Fruit fly (Drosophila melanogaster) whole organism, embryonic: Measurements from ENCODE around the gene CCKLR-17D1.

Experiments
- Antp ChIP-seq: fragments of 200-800 bp; sonication (Bioruptor generic); optimal IDR thresholded peaks from 3 replicates; lab custom pipeline; 2016; ENCODE audit warnings: missing biosample characterization, missing genetic modification characterization
- Bteb2 ChIP-seq: fragments of 200-800 bp; sonication (Bioruptor generic); optimal IDR thresholded peaks from 2 replicates; lab custom pipeline; 2016; ENCODE audit warnings: missing biosample characterization, missing genetic modification characterization
- C15 ChIP-seq: fragments of 200-800 bp; sonication (Bioruptor generic); IDR thresholded peaks from 3 replicates; pipeline ENCODE4 v1.3.6; 2022; ENCODE audit warnings: missing biosample characterization, missing genetic modification characterization
- CG10543 ChIP-seq: fragments of 200-800 bp; sonication (Bioruptor generic); optimal IDR thresholded peaks from 3 replicates; lab custom pipeline; 2017; ENCODE audit warnings: missing biosample characterization, mild to moderate bottlenecking, missing genetic modification characterization, moderate library complexity
- CG11560 ChIP-seq: fragments of 200-800 bp; sonication (Bioruptor generic); IDR thresholded peaks from 3 replicates; pipeline ENCODE4 v1.3.6; 2022; ENCODE audit warnings: missing biosample characterization, missing genetic modification characterization
- CG11695 ChIP-seq: fragments of 200-800 bp; sonication (Bioruptor generic); IDR thresholded peaks from 3 replicates; pipeline ENCODE4 v1.3.6; 2022; ENCODE audit warnings: missing biosample characterization, missing genetic modification characterization
- CG11696 ChIP-seq: fragments of 200-800 bp; sonication (Bioruptor generic); IDR thresholded peaks from 2 replicates; pipeline ENCODE4 v1.3.6; 2022; ENCODE audit warnings: missing biosample characterization, missing genetic modification characterization
- CG11723 ChIP-seq: fragments of 200-800 bp; sonication (Bioruptor generic); optimal IDR thresholded peaks from 2 replicates; lab custom pipeline; 2017; ENCODE audit warnings: missing biosample characterization, mild to moderate bottlenecking, missing genetic modification characterization
- CG12155 ChIP-seq: fragments of 200-800 bp; sonication (Bioruptor generic); optimal IDR thresholded peaks from 3 replicates; lab custom pipeline; 2016; ENCODE audit warnings: missing biosample characterization, missing genetic modification characterization
- CG12391 ChIP-seq: fragments of 200-800 bp; sonication (Bioruptor generic); optimal IDR thresholded peaks from 3 replicates; lab custom pipeline; 2018; ENCODE audit warnings: missing biosample characterization, mild to moderate bottlenecking, missing genetic modification characterization, moderate library complexity
- CG13287 ChIP-seq: fragments of 200-800 bp; sonication (Bioruptor generic); IDR thresholded peaks from 2 replicates; pipeline ENCODE4 v1.3.6; 2022; ENCODE audit warnings: missing biosample characterization, missing genetic modification characterization; ENCODE audit not compliant: partially characterized antibody
- CG13775 ChIP-seq: fragments of 200-800 bp; sonication (Bioruptor generic); optimal IDR thresholded peaks from 3 replicates; lab custom pipeline; 2017; ENCODE audit warnings: missing biosample characterization, mild to moderate bottlenecking, missing genetic modification characterization
- CG1603 ChIP-seq: fragments of 200-800 bp; sonication (Bioruptor generic); optimal IDR thresholded peaks from 2 replicates; lab custom pipeline; 2019; ENCODE audit warnings: missing biosample characterization, mild to moderate bottlenecking, missing genetic modification characterization, moderate library complexity
- CG16815 ChIP-seq: fragments of 200-800 bp; sonication (Bioruptor generic); optimal IDR thresholded peaks from 3 replicates; lab custom pipeline; 2017; ENCODE audit warnings: missing biosample characterization, mild to moderate bottlenecking, missing genetic modification characterization
- CG17359 ChIP-seq: fragments of 200-800 bp; sonication (Bioruptor generic); optimal IDR thresholded peaks from 3 replicates; lab custom pipeline; 2018; ENCODE audit warnings: missing biosample characterization, mild to moderate bottlenecking, missing genetic modification characterization, moderate library complexity
- CG18599 ChIP-seq: fragments of 200-800 bp; sonication (Bioruptor generic); optimal IDR thresholded peaks from 3 replicates; lab custom pipeline; 2017; ENCODE audit warnings: missing biosample characterization, missing genetic modification characterization, mild to moderate bottlenecking, moderate library complexity, missing genetic modification reagents
- CG2120 ChIP-seq: fragments of 200-800 bp; sonication (Bioruptor generic); optimal IDR thresholded peaks from 3 replicates; lab custom pipeline; 2016; ENCODE audit warnings: missing biosample characterization, missing genetic modification characterization
- CG3847 ChIP-seq: fragments of 200-800 bp; sonication (Bioruptor generic); IDR thresholded peaks from 2 replicates; pipeline ENCODE4 v1.3.6; 2022; ENCODE audit warnings: missing biosample characterization, missing genetic modification characterization
- CG42726 ChIP-seq: fragments of 200-800 bp; sonication (Bioruptor generic); IDR thresholded peaks from 2 replicates; pipeline ENCODE4 v1.3.6; 2022; ENCODE audit warnings: missing biosample characterization, missing genetic modification characterization; ENCODE audit not compliant: partially characterized antibody
- CG4854 ChIP-seq: fragments of 200-800 bp; sonication (Bioruptor generic); optimal IDR thresholded peaks from 2 replicates; lab custom pipeline; 2016; ENCODE audit warnings: missing biosample characterization, missing genetic modification characterization, inconsistent platforms
- CG7987 ChIP-seq: fragments of 200-800 bp; sonication (Bioruptor generic); optimal IDR thresholded peaks from 2 replicates; lab custom pipeline; 2018; ENCODE audit warnings: missing biosample characterization, mild to moderate bottlenecking, missing genetic modification characterization, moderate library complexity
- CG8478 ChIP-seq: fragments of >200 bp; optimal IDR thresholded peaks from 2 replicates; lab custom pipeline; 2018
- CG8765 ChIP-seq: fragments of 200-800 bp; sonication (Bioruptor generic); IDR thresholded peaks from 2 replicates; pipeline ENCODE4 v1.3.6; 2022; ENCODE audit warnings: missing biosample characterization, missing genetic modification characterization
- E2f2 ChIP-seq: fragments of 200-800 bp; sonication (Bioruptor generic); IDR thresholded peaks from 2 replicates; pipeline ENCODE4 v1.3.6; 2022; ENCODE audit warnings: missing biosample characterization, missing genetic modification characterization
- Fer3 ChIP-seq: fragments of 200-800 bp; sonication (Bioruptor generic); optimal IDR thresholded peaks from 2 replicates; lab custom pipeline; 2018; ENCODE audit warnings: missing biosample characterization, mild to moderate bottlenecking, missing genetic modification characterization, moderate library complexity
- Hey ChIP-seq: fragments of 200-800 bp; sonication (Bioruptor generic); optimal IDR thresholded peaks from 3 replicates; lab custom pipeline; 2018; ENCODE audit warnings: missing biosample characterization, mild to moderate bottlenecking, missing genetic modification characterization
- Hsf ChIP-seq: fragments of 200-800 bp; sonication (Bioruptor generic); optimal IDR thresholded peaks from 3 replicates; lab custom pipeline; 2016; ENCODE audit warnings: missing biosample characterization, missing genetic modification characterization
- Kr ChIP-seq: fragments of 200-800 bp; sonication (Bioruptor generic); optimal IDR thresholded peaks from 2 replicates; lab custom pipeline; 2017; ENCODE audit warnings: missing biosample characterization, mild to moderate bottlenecking, missing genetic modification characterization
- Mad ChIP-seq: fragments of 200-800 bp; sonication (Bioruptor generic); optimal IDR thresholded peaks from 2 replicates; lab custom pipeline; 2016; ENCODE audit warnings: missing biosample characterization, missing genetic modification characterization
- Med ChIP-seq: fragments of 200-800 bp; sonication (Bioruptor generic); peaks from one replicate; lab custom pipeline; 2016; ENCODE audit warnings: missing biosample characterization, missing genetic modification characterization, mild to moderate bottlenecking, inconsistent platforms, moderate library complexity
- NC2α ChIP-seq: fragments of 200-800 bp; sonication (Bioruptor generic); optimal IDR thresholded peaks from 2 replicates; lab custom pipeline; 2016; ENCODE audit warnings: missing biosample characterization, missing genetic modification characterization
- NfI ChIP-seq: fragments of 200-800 bp; sonication (Bioruptor generic); optimal IDR thresholded peaks from 3 replicates; lab custom pipeline; 2018; ENCODE audit warnings: missing biosample characterization, mild to moderate bottlenecking, missing genetic modification characterization, moderate library complexity
- Rfx ChIP-seq: fragments of 200-800 bp; sonication (Bioruptor generic); IDR thresholded peaks from 2 replicates; pipeline ENCODE4 v1.3.6; 2022; ENCODE audit warnings: missing biosample characterization, missing genetic modification characterization
- Side ChIP-seq: fragments of 200-800 bp; sonication (Bioruptor generic); optimal IDR thresholded peaks from 2 replicates; lab custom pipeline; 2016; ENCODE audit warnings: missing biosample characterization, missing genetic modification characterization
- Six4 ChIP-seq: fragments of 200-800 bp; sonication (Bioruptor generic); optimal IDR thresholded peaks from 2 replicates; lab custom pipeline; 2016; ENCODE audit warnings: missing biosample characterization, missing genetic modification characterization
- Ssrp ChIP-seq: fragments of 200-800 bp; sonication (Bioruptor generic); optimal IDR thresholded peaks from 2 replicates; lab custom pipeline; 2018; ENCODE audit warnings: missing biosample characterization, mild to moderate bottlenecking, missing genetic modification characterization, moderate library complexity
- amos ChIP-seq: fragments of 200-800 bp; sonication (Bioruptor generic); IDR thresholded peaks from 2 replicates; pipeline ENCODE4 v1.3.6; 2022; ENCODE audit warnings: missing biosample characterization, missing genetic modification characterization; ENCODE audit not compliant: partially characterized antibody
- ato ChIP-seq: fragments of 200-800 bp; sonication (Bioruptor generic); IDR thresholded peaks from 2 replicates; pipeline ENCODE4 v1.3.6; 2022; ENCODE audit warnings: missing biosample characterization, missing genetic modification characterization; ENCODE audit not compliant: partially characterized antibody
- corto ChIP-seq: fragments of 200-800 bp; sonication (Bioruptor generic); optimal IDR thresholded peaks from 2 replicates; lab custom pipeline; 2016; ENCODE audit warnings: missing biosample characterization, mild to moderate bottlenecking, missing genetic modification characterization, moderate library complexity
- hkb ChIP-seq, 2 experiments: fragments of 200-800 bp in 1 of 2; fragments of >200 bp in 1 of 2; sonication (Bioruptor generic) in 1 of 2; IDR thresholded peaks in 1 of 2; optimal IDR thresholded peaks in 1 of 2; 2 replicates each; pipeline versions ENCODE4 v1.3.6 to Lab custom; 2017 to 2022; ENCODE audit warnings: missing biosample characterization in 1 of 2, missing genetic modification characterization in 1 of 2
- lov ChIP-seq, 2 experiments: fragments of 200-800 bp in 1 of 2; fragments of >200 bp in 1 of 2; sonication (Bioruptor generic) in 1 of 2; IDR thresholded peaks in 1 of 2; optimal IDR thresholded peaks in 1 of 2; 2 replicates in 1 of 2; 3 replicates in 1 of 2; pipeline versions ENCODE4 v1.3.6 to Lab custom; 2017 to 2022; ENCODE audit warnings: missing biosample characterization in 1 of 2, missing genetic modification characterization in 1 of 2
- mld ChIP-seq: fragments of 200-800 bp; sonication (Bioruptor generic); IDR thresholded peaks from 3 replicates; pipeline ENCODE4 v1.3.6; 2022; ENCODE audit warnings: missing biosample characterization, missing genetic modification characterization; ENCODE audit not compliant: partially characterized antibody
- nerfin-2 ChIP-seq: fragments of 200-800 bp; sonication (Bioruptor generic); IDR thresholded peaks from 2 replicates; pipeline ENCODE4 v1.3.6; 2022; ENCODE audit warnings: missing biosample characterization, missing genetic modification characterization; ENCODE audit not compliant: partially characterized antibody
- sd ChIP-seq: fragments of 200-800 bp; sonication (Bioruptor generic); optimal IDR thresholded peaks from 3 replicates; lab custom pipeline; 2018; ENCODE audit warnings: missing biosample characterization, mild to moderate bottlenecking, missing genetic modification characterization, moderate library complexity
- sens-2 ChIP-seq: fragments of 200-800 bp; sonication (Bioruptor generic); IDR thresholded peaks from 2 replicates; pipeline ENCODE4 v1.3.6; 2022; ENCODE audit warnings: missing biosample characterization, missing genetic modification characterization
- shn ChIP-seq: fragments of 200-800 bp; sonication (Bioruptor generic); optimal IDR thresholded peaks from 3 replicates; lab custom pipeline; 2016; ENCODE audit warnings: missing biosample characterization, missing genetic modification characterization
- trh ChIP-seq: fragments of 200-800 bp; sonication (Bioruptor generic); optimal IDR thresholded peaks from 2 replicates; lab custom pipeline; 2016; ENCODE audit warnings: missing biosample characterization, missing genetic modification characterization
- unpg ChIP-seq: fragments of 200-800 bp; sonication (Bioruptor generic); optimal IDR thresholded peaks from 3 replicates; lab custom pipeline; 2018; ENCODE audit warnings: missing biosample characterization, mild to moderate bottlenecking, missing genetic modification characterization, moderate library complexity
- vvl ChIP-seq: fragments of 200-800 bp; sonication (Bioruptor generic); IDR thresholded peaks from 2 replicates; pipeline ENCODE4 v1.3.6; 2022; ENCODE audit warnings: missing biosample characterization, missing genetic modification characterization

The CCKLR-17D1 gene

DNA sequence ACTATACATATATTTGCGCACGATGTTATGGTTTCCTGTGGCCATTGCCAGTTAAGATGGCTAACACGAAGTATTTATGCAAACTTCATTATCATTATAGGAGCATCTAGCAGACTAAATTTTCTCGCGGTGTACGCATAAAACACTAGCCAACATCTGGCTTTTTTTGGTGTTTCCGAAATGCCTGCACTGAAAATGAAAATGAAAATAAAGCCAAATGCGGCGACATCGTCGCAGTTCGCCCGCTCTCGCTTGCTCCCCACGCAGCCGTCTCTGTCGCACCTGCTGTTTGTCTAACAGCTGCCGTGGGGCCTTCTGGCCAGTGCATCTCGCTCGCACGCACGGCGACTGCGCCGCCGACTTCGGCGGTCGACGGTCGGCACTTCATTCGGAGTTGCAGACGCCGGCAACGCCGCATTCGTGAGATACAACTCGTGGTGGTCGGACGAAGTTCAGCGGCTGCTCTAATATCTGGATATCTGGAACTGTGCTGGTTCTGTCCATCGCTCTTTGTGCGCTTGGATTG, 48.5 kb upstream of the CCKLR-17D1 start, which contains the start of gene CG6891 (continued):
- TF ChIP-seq sens-2 (GFP tag; lab: Robert Waterston, UW) (no peak), CG11696 (no peak), Side (GFP tag; lab: Kevin White, UChicago) (no peak), CG17359 (tag; lab: Kevin White, UChicago) (peak; percentile 14), CG8478 (peak; percentile 63), sd (tag; lab: Kevin White, UChicago) (peak; percentile 7), CG13287 (peak; percentile 41; the same call in 1 of the 2 replicates), CG11723 (GFP tag; lab: Kevin White, UChicago) (no peak), Ssrp (tag; lab: Kevin White, UChicago) (no peak), CG12155 (GFP tag; lab: Kevin White, UChicago) (no peak), C15 (GFP tag; lab: Robert Waterston, UW) (no peak), Hey (no peak), amos (GFP tag; lab: Robert Waterston, UW) (0 out of 2 replicates have a peak, but pooled peaks have one; percentile 25), unpg (peak; percentile 41), CG16815 (GFP tag; lab: Kevin White, UChicago) (no peak), CG1603 (peak; percentile 54), Hsf (GFP tag; lab: Kevin White, UChicago) (peak; percentile 10), Antp (GFP tag; lab: Kevin White, UChicago) (peak; percentile 39), CG2120 (GFP tag; lab: Kevin White, UChicago) (peak; percentile 17), CG11560 (tag; lab: Robert Waterston, UW) (no peak), Mad (GFP tag; lab: Kevin White, UChicago) (peak; percentile 37), Med (GFP tag; lab: Kevin White, UChicago) (peak; percentile 63), shn (GFP tag; lab: Kevin White, UChicago) (peak; percentile 32), hkb (optimal IDR thresholded peaks at IDR 0.05; lab: Kevin White, UChicago) (no peak), hkb (GFP tag; IDR thresholded peaks at IDR 0.05; lab: Robert Waterston, UW) (peak; percentile 29; the same call in 1 of the 2 replicates), Six4 (GFP tag; lab: Kevin White, UChicago) (no peak), vvl (GFP tag; lab: Robert Waterston, UW) (0 out of 2 replicates have a peak, but pooled peaks have one; percentile 39), trh (GFP tag; lab: Kevin White, UChicago) (no peak), nerfin-2 (GFP tag; lab: Robert Waterston, UW) (no peak), NC2α (GFP tag; lab: Kevin White, UChicago) (peak; percentile 5), CG18599 (GFP tag; lab: Kevin White, UChicago) (no peak), ato (peak; percentile 26; the same call in 1 of the 2 replicates), CG42726 (GFP tag; lab: Robert Waterston, UW) (no peak), CG13775 (GFP tag; lab: Kevin White, UChicago) (no peak), lov (optimal IDR thresholded peaks at IDR 0.05; lab: Kevin White, UChicago) (no peak), lov (GFP tag; IDR thresholded peaks at IDR 0.05; lab: Robert Waterston, UW) (no peak), CG4854 (GFP tag; lab: Kevin White, UChicago) (no peak), Fer3 (tag; lab: Kevin White, UChicago) (no peak), NfI (GFP tag; lab: Kevin White, UChicago) (peak; percentile 15), Bteb2 (GFP tag; lab: Kevin White, UChicago) (no peak), CG8765 (GFP tag; lab: Robert Waterston, UW) (no peak), mld (GFP tag; lab: Robert Waterston, UW) (no peak), CG10543 (GFP tag; lab: Kevin White, UChicago) (peak; percentile 5), E2f2 (GFP tag; lab: Robert Waterston, UW) (0 out of 2 replicates have a peak, but pooled peaks have one; percentile 17), CG7987 (GFP tag; lab: Kevin White, UChicago) (no peak), Rfx (peak; percentile 55), CG11695 (GFP tag; lab: Robert Waterston, UW) (no peak), Kr (GFP tag; lab: Kevin White, UChicago) (no peak), CG3847 (0 out of 2 replicates have a peak, but pooled peaks have one; percentile 13), CG12391 (tag; lab: Kevin White, UChicago) (peak; percentile 19), corto (no peak)
